Fruit fly (Drosophila melanogaster): Measurements from ENCODE around the gene mtgo.

DNA sequence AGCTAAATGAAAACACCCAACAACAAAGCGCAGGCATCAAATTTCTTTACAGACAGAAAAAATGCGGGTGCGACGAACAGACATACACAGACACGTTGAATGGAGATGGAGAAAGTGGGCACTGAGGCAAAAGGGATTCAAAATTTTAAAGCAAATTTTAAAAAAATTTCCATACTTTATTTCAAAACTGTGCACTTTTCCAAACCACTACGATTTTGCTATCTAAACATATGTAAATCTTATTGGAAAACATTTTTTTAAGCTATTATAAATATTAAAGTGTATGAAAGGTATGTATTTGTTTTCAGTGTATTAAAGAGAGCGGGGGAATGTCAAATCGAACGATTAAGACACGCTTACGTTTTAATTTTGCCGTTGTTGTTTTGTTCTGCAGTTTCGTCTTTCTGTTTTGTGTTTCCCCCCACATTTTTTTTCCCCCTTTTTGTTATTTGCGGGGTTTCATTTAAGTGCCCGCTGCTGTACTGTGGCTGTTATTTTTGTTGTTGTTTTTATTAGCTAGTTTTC, 75.6 kb downstream of the mtgo start:
- TF ChIP-seq Gug (GFP tag; IDR thresholded peaks at IDR 0.05) (peak; percentile 65), Smox (GFP tag; optimal IDR thresholded peaks at IDR 0.05) (peak; percentile 91), Sox102F (GFP tag; optimal IDR thresholded peaks at IDR 0.05) (peak; percentile 79)

Measured in whole organism, prepupa.